Worm (Caenorhabditis elegans) whole organism, late embryonic: ENCODE results near the gene srz-19.
"Not testable (repeated sequence)": the region's sequence is repeated elsewhere in the genome, so short reads cannot be mapped to it uniquely, and the experiment has no call there.

Experiments
- F13H6.1 ChIP-seq: sonication (generic microtip); optimal IDR thresholded peaks from 2 replicates; lab custom pipeline; 2016; ENCODE audit warnings: missing genetic modification characterization, missing compliant biosample characterization
- K02D7.2 ChIP-seq: sonication (generic microtip); optimal IDR thresholded peaks from 2 replicates; lab custom pipeline; 2017; ENCODE audit warnings: mild to moderate bottlenecking, missing genetic modification characterization, missing compliant biosample characterization
- K09A11.1 ChIP-seq: sonication (generic microtip); optimal IDR thresholded peaks from 2 replicates; lab custom pipeline; 2017; ENCODE audit warnings: antibody characterized with exemption, mild to moderate bottlenecking, missing genetic modification characterization, missing compliant biosample characterization; ENCODE audit not compliant: insufficient read depth
- ahr-1 ChIP-seq: sonication (generic microtip); optimal IDR thresholded peaks from 2 replicates; lab custom pipeline; 2016; ENCODE audit warnings: missing genetic modification characterization, missing compliant biosample characterization
- ama-1 ChIP-seq: fragments of 150-350 bp; optimal IDR thresholded peaks from 2 replicates; lab custom pipeline; 2014
- ceh-22 ChIP-seq: sonication (generic microtip); optimal IDR thresholded peaks from 2 replicates; lab custom pipeline; 2017; ENCODE audit warnings: missing biosample characterization, missing genetic modification characterization
- ceh-24 ChIP-seq: sonication (generic microtip); optimal IDR thresholded peaks from 2 replicates; lab custom pipeline; 2016; ENCODE audit warnings: mild to moderate bottlenecking, missing genetic modification characterization, missing compliant biosample characterization
- ceh-34 ChIP-seq: sonication (generic microtip); optimal IDR thresholded peaks from 2 replicates; lab custom pipeline; 2016; ENCODE audit warnings: mild to moderate bottlenecking, missing genetic modification characterization, missing compliant biosample characterization
- ceh-48 ChIP-seq: sonication (generic microtip); optimal IDR thresholded peaks from 2 replicates; lab custom pipeline; 2016; ENCODE audit warnings: missing genetic modification characterization, inconsistent platforms, missing compliant biosample characterization
- ceh-9 ChIP-seq: sonication (generic microtip); optimal IDR thresholded peaks from 2 replicates; lab custom pipeline; 2016; ENCODE audit warnings: mild to moderate bottlenecking, missing genetic modification characterization, inconsistent platforms, missing compliant biosample characterization
- che-1 ChIP-seq: sonication (generic microtip); optimal IDR thresholded peaks from 2 replicates; lab custom pipeline; 2016; ENCODE audit warnings: mild to moderate bottlenecking, missing genetic modification characterization, missing compliant biosample characterization
- dve-1 ChIP-seq: sonication (generic microtip); optimal IDR thresholded peaks from 2 replicates; lab custom pipeline; 2017; ENCODE audit warnings: antibody characterized with exemption, mild to moderate bottlenecking, missing genetic modification characterization, missing compliant biosample characterization
- elt-2 ChIP-seq: sonication (generic microtip); optimal IDR thresholded peaks from 2 replicates; lab custom pipeline; 2016; ENCODE audit warnings: missing genetic modification reagents, missing genetic modification characterization, missing compliant biosample characterization
- elt-4 ChIP-seq: sonication (generic microtip); optimal IDR thresholded peaks from 2 replicates; lab custom pipeline; 2016; ENCODE audit warnings: missing genetic modification characterization, missing compliant biosample characterization
- fkh-6 ChIP-seq: sonication (generic microtip); optimal IDR thresholded peaks from 2 replicates; lab custom pipeline; 2016; ENCODE audit warnings: missing genetic modification characterization, missing compliant biosample characterization
- hlh-15 ChIP-seq: sonication (generic microtip); optimal IDR thresholded peaks from 2 replicates; lab custom pipeline; 2016; ENCODE audit warnings: missing genetic modification characterization, missing compliant biosample characterization
- hlh-30 ChIP-seq: sonication (generic microtip); optimal IDR thresholded peaks from 2 replicates; lab custom pipeline; 2017; ENCODE audit warnings: antibody characterized with exemption, missing genetic modification characterization, missing compliant biosample characterization; ENCODE audit not compliant: insufficient read depth
- hlh-6 ChIP-seq: sonication (generic microtip); optimal IDR thresholded peaks from 2 replicates; lab custom pipeline; 2016; ENCODE audit warnings: missing genotype, missing genetic modification characterization, missing compliant biosample characterization
- lim-6 ChIP-seq: sonication (generic microtip); optimal IDR thresholded peaks from 2 replicates; lab custom pipeline; 2016; ENCODE audit warnings: missing genetic modification characterization, missing compliant biosample characterization
- madf-2 ChIP-seq: sonication (generic microtip); optimal IDR thresholded peaks from 2 replicates; lab custom pipeline; 2017; ENCODE audit warnings: missing genetic modification characterization, missing compliant biosample characterization
- nfya-1 ChIP-seq: sonication (generic microtip); optimal IDR thresholded peaks from 2 replicates; lab custom pipeline; 2017; ENCODE audit warnings: missing genetic modification characterization, mild to moderate bottlenecking, missing compliant biosample characterization, antibody characterized with exemption, moderate library complexity
- npax-4 ChIP-seq: sonication (generic microtip); optimal IDR thresholded peaks from 2 replicates; lab custom pipeline; 2016; ENCODE audit warnings: missing genetic modification characterization, missing compliant biosample characterization
- pag-3 ChIP-seq: sonication (generic microtip); optimal IDR thresholded peaks from 2 replicates; lab custom pipeline; 2016; ENCODE audit warnings: missing compliant biosample characterization, missing genetic modification characterization, borderline replicate concordance
- pat-9 ChIP-seq: fragments of 200-800 bp; sonication (Bioruptor generic); optimal IDR thresholded peaks from 2 replicates; lab custom pipeline; 2018; ENCODE audit warnings: mild to moderate bottlenecking, missing genetic modification characterization, moderate library complexity, missing compliant biosample characterization
- ref-2 ChIP-seq: sonication (generic microtip); optimal IDR thresholded peaks from 2 replicates; lab custom pipeline; 2016; ENCODE audit warnings: missing genetic modification characterization, missing compliant biosample characterization
- sox-2 ChIP-seq: fragments of 200-800 bp; sonication (Bioruptor generic); IDR thresholded peaks from 2 replicates; pipeline ENCODE4 v1.3.6; 2022; ENCODE audit warnings: missing genetic modification reagents, missing genetic modification characterization, missing compliant biosample characterization
- sox-4 ChIP-seq: sonication (generic microtip); optimal IDR thresholded peaks from 2 replicates; lab custom pipeline; 2017; ENCODE audit warnings: mild to moderate bottlenecking, missing genetic modification characterization, inconsistent platforms, missing compliant biosample characterization
- syd-9 ChIP-seq: sonication (generic microtip); optimal IDR thresholded peaks from 2 replicates; lab custom pipeline; 2016; ENCODE audit warnings: mild to moderate bottlenecking, missing genetic modification characterization, moderate library complexity, missing compliant biosample characterization
- ttx-3 ChIP-seq: sonication (generic microtip); optimal IDR thresholded peaks from 2 replicates; lab custom pipeline; 2016; ENCODE audit warnings: missing genetic modification reagents, missing genetic modification characterization, missing compliant biosample characterization
- unc-42 ChIP-seq: sonication (generic microtip); optimal IDR thresholded peaks from 2 replicates; lab custom pipeline; 2016; ENCODE audit warnings: missing genotype, missing genetic modification characterization, missing compliant biosample characterization
- unc-86 ChIP-seq: sonication (generic microtip); optimal IDR thresholded peaks from 2 replicates; lab custom pipeline; 2016; ENCODE audit warnings: missing genetic modification characterization, missing compliant biosample characterization

srz-19 gene

DNA sequence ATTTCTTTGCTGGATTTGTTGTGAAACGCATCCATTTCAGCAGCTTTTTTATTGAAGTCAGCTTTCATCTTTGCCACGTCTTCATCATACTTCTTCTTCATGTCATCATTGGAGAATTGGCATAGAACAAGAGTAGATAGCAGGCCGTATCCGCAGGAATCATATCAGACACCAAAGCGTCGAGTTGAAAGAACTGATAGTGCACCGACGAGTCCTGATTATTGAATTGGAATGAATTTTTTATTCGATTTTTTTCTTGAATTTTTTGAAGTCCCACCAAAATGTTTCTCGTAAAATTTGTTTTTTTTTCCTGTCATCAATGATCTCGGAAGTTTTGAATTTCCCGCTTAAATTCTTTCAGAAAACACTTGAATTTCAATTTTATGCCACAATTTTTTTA lies 13.2 kb upstream of the srz-19 start, which contains the start of gene F56D6.11:
F56D6.11 (minus strand) TSS at position 101 of the 400 bp plus-strand sequence.
- TF ChIP-seq ceh-22 (tag; lab: Kevin White, UChicago) (no peak), fkh-6 (tag; lab: Kevin White, UChicago) (no peak), ceh-48 (tag; lab: Kevin White, UChicago) (no peak)

DNA sequence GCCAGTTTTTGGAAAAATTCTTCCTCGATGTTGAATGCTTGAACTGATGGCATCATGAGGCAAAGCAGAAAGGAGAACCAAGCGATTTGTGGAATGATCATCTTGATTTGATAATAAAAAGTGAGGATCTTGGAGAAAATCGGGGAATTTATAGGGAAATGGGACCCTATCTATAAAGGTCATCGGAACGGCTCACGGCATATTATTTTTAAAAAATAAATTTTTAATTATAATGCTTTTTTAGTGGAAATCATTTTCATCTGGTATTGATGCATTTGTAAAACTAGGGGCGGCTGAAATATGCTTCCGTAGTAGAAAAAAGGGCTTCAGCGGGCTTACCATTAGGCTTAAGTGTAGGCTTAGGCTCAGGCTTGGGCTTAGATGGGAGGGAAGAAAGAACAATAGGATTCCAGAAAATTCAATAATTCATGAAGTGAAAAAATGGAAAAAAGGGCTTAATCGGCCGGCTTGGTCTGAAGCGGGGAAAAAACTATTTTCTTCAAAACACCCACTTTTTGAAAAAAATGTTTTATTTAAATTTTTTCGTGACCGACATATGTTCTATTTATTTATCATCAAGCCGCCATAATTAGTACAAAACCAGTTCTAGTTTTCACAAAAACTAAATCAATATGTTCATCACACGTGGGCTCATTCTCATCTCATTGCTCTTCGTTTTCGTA lies 12.0 kb upstream of the srz-19 start, which contains the start of the genes F56D6.22 and F56D6.12:
F56D6.22 (minus strand) TSS at position 101 of the 683 bp plus-strand sequence.
F56D6.12 (plus strand) TSS at position 633 of the 683 bp plus-strand sequence.
- no peak for TF ChIP-seq ama-1 (lab: Kevin White, UChicago)
- TF ChIP-seq che-1 = no peak
- no peak for TF ChIP-seq dve-1 (tag; lab: Kevin White, UChicago)
- no peak for TF ChIP-seq elt-4 (tag; lab: Kevin White, UChicago)
- no peak for TF ChIP-seq hlh-6 (tag; lab: Kevin White, UChicago)
- TF ChIP-seq F13H6.1 (tag; lab: Kevin White, UChicago) = no peak

DNA sequence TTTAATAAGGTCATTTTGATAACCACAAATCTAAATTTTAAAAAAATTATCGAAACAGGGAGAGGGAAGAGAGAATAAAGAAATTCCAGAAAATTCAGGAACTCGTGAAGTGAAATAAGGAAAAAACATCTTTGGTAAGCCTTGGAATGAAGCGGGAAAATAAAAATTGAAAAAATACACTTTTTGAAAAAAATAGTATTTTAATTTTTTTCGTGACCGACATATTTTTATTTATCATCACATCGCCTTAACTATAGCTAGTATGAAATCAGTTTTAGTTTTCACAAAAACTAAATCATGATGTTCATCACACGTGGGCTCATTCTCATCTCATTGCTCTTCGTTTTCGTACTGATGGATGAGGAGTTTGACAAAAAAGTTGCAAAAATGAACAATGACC lies 10.5 kb upstream of the srz-19 start, which contains the start of gene F56D6.13:
F56D6.13 (plus strand) TSS at position 301 of the 400 bp plus-strand sequence.
- TF ChIP-seq hlh-6 (tag; lab: Kevin White, UChicago) (no peak), ref-2 (tag; lab: Kevin White, UChicago) (no peak), ahr-1 (tag; lab: Kevin White, UChicago) (no peak), unc-86 (tag; lab: Kevin White, UChicago) (no peak), nfya-1 (tag; lab: Kevin White, UChicago) (no peak), hlh-30 (tag; lab: Kevin White, UChicago) (no peak), K02D7.2 (no peak), madf-2 (tag; lab: Kevin White, UChicago) (no peak), pag-3 (tag; lab: Kevin White, UChicago) (no peak), sox-2 (GFP tag; lab: Robert Waterston, UW) (no peak), ceh-24 (tag; lab: Kevin White, UChicago) (no peak), hlh-15 (tag; lab: Kevin White, UChicago) (no peak), ceh-34 (tag; lab: Kevin White, UChicago) (no peak), unc-42 (tag; lab: Kevin White, UChicago) (no peak)

DNA sequence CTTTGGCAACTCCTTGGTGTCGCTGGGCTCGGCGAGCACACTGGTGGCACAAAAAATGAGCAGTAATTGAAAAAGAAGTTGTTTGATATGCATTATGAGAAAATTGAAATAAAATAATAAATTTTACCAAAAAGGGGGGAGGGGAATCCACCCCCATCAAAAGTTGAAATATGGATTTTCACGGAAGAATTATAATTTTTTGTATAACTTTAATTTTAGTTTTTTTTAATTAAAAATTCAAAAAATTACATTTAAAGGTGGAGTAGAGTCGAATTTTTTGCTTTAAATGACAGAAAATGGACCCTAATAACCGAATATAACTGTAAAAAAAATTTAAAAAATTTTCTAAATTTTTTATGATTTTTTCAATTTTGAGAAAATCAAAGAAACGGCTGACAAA lies 7.8 kb upstream of the srz-19 start, which contains the start of gene F56D6.18:
F56D6.18 (minus strand) TSS at position 101 of the 400 bp plus-strand sequence.
- not testable (repeated sequence) for TF ChIP-seq elt-2 (tag; lab: Kevin White, UChicago); K09A11.1 (tag; lab: Kevin White, UChicago); lim-6

DNA sequence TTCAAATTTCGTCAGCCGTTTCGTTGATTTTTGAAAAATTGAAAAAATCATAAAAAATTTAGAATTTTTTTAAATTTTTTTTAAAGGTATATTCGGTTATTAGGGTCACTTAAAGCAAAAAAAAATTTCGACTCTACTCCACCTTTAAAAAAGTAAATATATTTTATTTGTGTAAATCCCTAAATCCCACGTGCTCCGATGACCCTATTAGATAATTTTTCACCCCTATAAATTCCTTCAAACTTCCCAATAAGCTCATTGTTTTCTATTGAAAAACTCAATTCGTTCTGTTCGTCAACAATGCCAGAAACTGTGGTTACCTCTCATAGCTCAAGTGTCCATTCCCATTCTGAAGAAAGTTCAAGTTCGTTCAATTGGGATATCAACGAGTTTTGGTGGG lies 7.0 kb upstream of the srz-19 start, which contains the start of gene F56D6.20:
F56D6.20 (plus strand) TSS at position 301 of the 400 bp plus-strand sequence.
- no peak for TF ChIP-seq pat-9 (tag; lab: Kevin White, UChicago)
- no peak for TF ChIP-seq ttx-3
- no peak for TF ChIP-seq pag-3 (tag; lab: Kevin White, UChicago)
- no peak for TF ChIP-seq npax-4 (tag; lab: Kevin White, UChicago)
- no peak for TF ChIP-seq ceh-9 (tag; lab: Kevin White, UChicago)
- no peak for TF ChIP-seq syd-9 (tag; lab: Kevin White, UChicago)
- no peak for TF ChIP-seq sox-4 (tag; lab: Kevin White, UChicago)
